Worm (Caenorhabditis elegans) whole organism, L4/young adult: ENCODE results near the gene T25D3.4.

Source experiments
- W03F9.2 ChIP-seq: fragments of 150-350 bp; optimal IDR thresholded peaks from 2 replicates; lab custom pipeline; 2014; ENCODE audit warnings: missing biosample characterization, missing genetic modification characterization
- him-1 ChIP-seq: sonication (generic microtip); optimal IDR thresholded peaks from 2 replicates; lab custom pipeline; 2016; ENCODE audit warnings: missing genotype, missing genetic modification reagents, missing genetic modification characterization, missing compliant biosample characterization

- TF ChIP-seq him-1 (tag; lab: Kevin White, UChicago) = no peak
- no peak for TF ChIP-seq W03F9.2
Observed at ce11 chrII:112231-112630, 34.8 kb upstream of the T25D3.4 start.
